Worm (Caenorhabditis elegans) whole organism, L4/young adult: ENCODE measurements around the gene clec-147.

Experiments
- W03F9.2 ChIP-seq: fragments of 150-350 bp; optimal IDR thresholded peaks from 2 replicates; lab custom pipeline; 2014; ENCODE audit warnings: missing biosample characterization, missing genetic modification characterization
- dao-5 ChIP-seq: sonication (generic microtip); optimal IDR thresholded peaks from 2 replicates; lab custom pipeline; 2016; ENCODE audit warnings: missing genotype, missing genetic modification characterization, moderate library complexity, missing compliant biosample characterization
- him-1 ChIP-seq: sonication (generic microtip); optimal IDR thresholded peaks from 2 replicates; lab custom pipeline; 2016; ENCODE audit warnings: missing genotype, missing genetic modification reagents, missing genetic modification characterization, missing compliant biosample characterization

DNA sequence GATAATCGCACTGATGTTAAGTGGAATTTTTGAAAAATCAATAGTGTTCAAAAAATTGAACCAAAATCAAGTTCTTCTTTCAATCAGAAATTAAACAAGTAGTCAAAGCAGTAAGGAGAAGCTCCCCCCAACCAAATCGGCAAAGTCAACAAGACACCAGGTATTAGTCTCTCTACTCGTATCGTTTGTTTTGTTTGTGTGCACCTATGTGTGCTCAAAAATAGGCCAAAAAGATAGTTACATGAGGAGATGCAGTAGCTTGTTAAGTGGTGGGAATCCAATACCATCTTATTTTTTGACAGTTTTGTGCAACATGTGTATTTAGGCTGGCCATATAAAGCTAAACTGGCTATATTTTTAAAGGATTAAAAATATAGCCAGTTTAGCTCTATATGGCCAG, 31.4 kb downstream of the clec-147 start, which contains the start of gene K10H10.12:
- TF ChIP-seq dao-5 (tag; lab: Kevin White, UChicago) (no peak), W03F9.2 (tag; lab: Kevin White, UChicago) (no peak), him-1 (tag; lab: Kevin White, UChicago) (no peak)
